Worm (Caenorhabditis elegans): Measurements from ENCODE around the gene C24D10.2.

ce11 chrIV:5134798-5135197, 28.3 kb upstream of the C24D10.2 start:
- no peak for TF ChIP-seq tab-1 (GFP tag; IDR thresholded peaks at IDR 0.05)
- TF ChIP-seq ztf-29 (GFP tag; IDR thresholded peaks at IDR 0.05): no peak
- TF ChIP-seq flt-1 (GFP tag; IDR thresholded peaks at IDR 0.05): no peak
- TF ChIP-seq ztf-23 (GFP tag; IDR thresholded peaks at IDR 0.05): no peak
- no peak for TF ChIP-seq T22C8.4 (GFP tag; IDR thresholded peaks at IDR 0.05)
- TF ChIP-seq ref-1 (GFP tag; conservative IDR thresholded peaks at IDR 0.05): no peak

Data from whole organism, midembryonic.